Worm (Caenorhabditis elegans) whole organism, L2 larva: ENCODE results near the gene Y57A10C.11.

Experiments used
- C34F6.9 ChIP-seq: fragments of 150-350 bp; optimal IDR thresholded peaks from 2 replicates; lab custom pipeline; 2014; ENCODE audit warnings: missing biosample characterization, missing genetic modification characterization
- F13H6.1 ChIP-seq: sonication (generic microtip); optimal IDR thresholded peaks from 2 replicates; lab custom pipeline; 2016; ENCODE audit warnings: missing genetic modification characterization, missing compliant biosample characterization
- R02D3.7 ChIP-seq: fragments of 150-350 bp; optimal IDR thresholded peaks from 2 replicates; lab custom pipeline; 2014; ENCODE audit warnings: missing biosample characterization, missing genetic modification characterization
- Y55F3AM.14 ChIP-seq: fragments of 200-800 bp; sonication (Bioruptor generic); optimal IDR thresholded peaks from 2 replicates; lab custom pipeline; 2018; ENCODE audit warnings: mild to moderate bottlenecking, missing genetic modification characterization, missing compliant biosample characterization
- ZK546.5 ChIP-seq: sonication (generic microtip); optimal IDR thresholded peaks from 2 replicates; lab custom pipeline; 2017; ENCODE audit warnings: missing biosample characterization, missing genetic modification characterization
- alr-1 ChIP-seq: fragments of 150-350 bp; optimal IDR thresholded peaks from 2 replicates; lab custom pipeline; 2014; ENCODE audit warnings: missing biosample characterization, missing genetic modification characterization
- aly-2 ChIP-seq: fragments of 150-350 bp; optimal IDR thresholded peaks from 2 replicates; lab custom pipeline; 2014; ENCODE audit warnings: missing biosample characterization, missing genetic modification characterization
- ama-1 ChIP-seq: fragments of 150-350 bp; optimal IDR thresholded peaks from 2 replicates; lab custom pipeline; 2018; ENCODE audit warnings: inconsistent platforms
- blmp-1 ChIP-seq: sonication (generic microtip); optimal IDR thresholded peaks from 2 replicates; lab custom pipeline; 2017; ENCODE audit warnings: missing genetic modification characterization, mild to moderate bottlenecking, missing compliant biosample characterization, antibody characterized with exemption, moderate library complexity; ENCODE audit not compliant: insufficient read depth
- ceh-16 ChIP-seq: fragments of 150-350 bp; optimal IDR thresholded peaks from 2 replicates; lab custom pipeline; 2014; ENCODE audit warnings: missing biosample characterization, missing genetic modification characterization
- ceh-82 ChIP-seq: fragments of 150-350 bp; optimal IDR thresholded peaks from 2 replicates; lab custom pipeline; 2014; ENCODE audit warnings: missing biosample characterization, missing genetic modification characterization
- crh-2 ChIP-seq: sonication (generic microtip); optimal IDR thresholded peaks from 2 replicates; lab custom pipeline; 2017; ENCODE audit warnings: missing biosample characterization, missing genetic modification characterization
- dmd-4 ChIP-seq: sonication (generic microtip); optimal IDR thresholded peaks from 2 replicates; lab custom pipeline; 2017; ENCODE audit warnings: missing biosample characterization, missing genetic modification characterization
- egl-27 ChIP-seq: sonication (generic microtip); optimal IDR thresholded peaks from 3 replicates; lab custom pipeline; 2017; ENCODE audit warnings: missing biosample characterization, missing genetic modification reagents, missing genetic modification characterization
- elt-1 ChIP-seq: fragments of 150-350 bp; optimal IDR thresholded peaks from 2 replicates; lab custom pipeline; 2014; ENCODE audit warnings: missing biosample characterization, missing genetic modification characterization
- elt-3 ChIP-seq: sonication (generic microtip); optimal IDR thresholded peaks from 2 replicates; lab custom pipeline; 2017; ENCODE audit warnings: missing biosample characterization, missing genetic modification characterization
- fos-1 ChIP-seq: fragments of 150-350 bp; optimal IDR thresholded peaks from 2 replicates; lab custom pipeline; 2014; ENCODE audit warnings: missing biosample characterization, missing genetic modification characterization
- gmeb-1 ChIP-seq: fragments of 150-350 bp; optimal IDR thresholded peaks from 2 replicates; lab custom pipeline; 2014; ENCODE audit warnings: missing biosample characterization, missing genetic modification characterization
- lin-11 ChIP-seq: fragments of 150-350 bp; sonication (generic microtip); optimal IDR thresholded peaks from 2 replicates; lab custom pipeline; 2014; ENCODE audit warnings: missing biosample characterization, missing genetic modification characterization, inconsistent platforms, mixed read lengths
- lin-13 ChIP-seq: fragments of 150-350 bp; optimal IDR thresholded peaks from 2 replicates; lab custom pipeline; 2014; ENCODE audit warnings: missing biosample characterization, missing genetic modification reagents, missing genetic modification characterization
- lin-39 ChIP-seq: fragments of 150-350 bp; optimal IDR thresholded peaks from 2 replicates; lab custom pipeline; 2014; ENCODE audit warnings: missing biosample characterization, missing genetic modification reagents, missing genetic modification characterization
- lsy-2 ChIP-seq, 2 experiments: fragments of 150-350 bp in 1 of 2; sonication (generic microtip) in 1 of 2; optimal IDR thresholded peaks; 2 replicates each; lab custom pipeline; 2014 to 2017; ENCODE audit warnings: missing biosample characterization in 2 of 2, missing genetic modification characterization in 2 of 2
- mab-5 ChIP-seq: fragments of 150-350 bp; optimal IDR thresholded peaks from 2 replicates; lab custom pipeline; 2014; ENCODE audit warnings: missing biosample characterization, missing genetic modification characterization
- mbf-1 ChIP-seq: sonication (generic microtip); optimal IDR thresholded peaks from 2 replicates; lab custom pipeline; 2017; ENCODE audit warnings: missing biosample characterization, missing genetic modification characterization
- mdl-1 ChIP-seq, 2 experiments: fragments of 150-350 bp in 1 of 2; sonication (generic microtip) in 1 of 2; optimal IDR thresholded peaks; 2 replicates each; lab custom pipeline; 2017; ENCODE audit warnings: missing biosample characterization in 2 of 2, missing genetic modification characterization in 2 of 2
- nhr-10 ChIP-seq: sonication (generic microtip); optimal IDR thresholded peaks from 2 replicates; lab custom pipeline; 2017; ENCODE audit warnings: missing biosample characterization, missing genetic modification characterization
- nhr-11 ChIP-seq: fragments of 150-350 bp; optimal IDR thresholded peaks from 2 replicates; lab custom pipeline; 2014; ENCODE audit warnings: missing biosample characterization, missing genetic modification characterization
- nhr-129 ChIP-seq: fragments of 150-350 bp; optimal IDR thresholded peaks from 2 replicates; lab custom pipeline; 2014; ENCODE audit warnings: missing biosample characterization, missing genetic modification characterization
- nhr-23 ChIP-seq: fragments of 150-350 bp; optimal IDR thresholded peaks from 2 replicates; lab custom pipeline; 2014; ENCODE audit warnings: missing biosample characterization, missing genetic modification reagents, missing genetic modification characterization
- nhr-237 ChIP-seq: fragments of 150-350 bp; optimal IDR thresholded peaks from 2 replicates; lab custom pipeline; 2014; ENCODE audit warnings: missing biosample characterization, missing genetic modification characterization
- nhr-25 ChIP-seq: fragments of 150-350 bp; sonication (generic microtip); optimal IDR thresholded peaks from 3 replicates; lab custom pipeline; 2014; ENCODE audit warnings: missing biosample characterization, missing genetic modification characterization
- nhr-6 ChIP-seq: fragments of 150-350 bp; optimal IDR thresholded peaks from 2 replicates; lab custom pipeline; 2014; ENCODE audit warnings: missing biosample characterization, missing genetic modification characterization
- nhr-77 ChIP-seq: fragments of 150-350 bp; optimal IDR thresholded peaks from 2 replicates; lab custom pipeline; 2014; ENCODE audit warnings: missing biosample characterization, missing genetic modification characterization
- peb-1 ChIP-seq: fragments of 150-350 bp; optimal IDR thresholded peaks from 2 replicates; lab custom pipeline; 2014; ENCODE audit warnings: missing biosample characterization, missing genetic modification characterization
- sem-4 ChIP-seq: fragments of 150-350 bp; optimal IDR thresholded peaks from 2 replicates; lab custom pipeline; 2014; ENCODE audit warnings: missing biosample characterization, missing genetic modification reagents, missing genetic modification characterization
- skn-1 ChIP-seq: sonication (generic microtip); optimal IDR thresholded peaks from 2 replicates; lab custom pipeline; 2017; ENCODE audit warnings: missing biosample characterization, missing genetic modification characterization
- sma-9 ChIP-seq, 2 experiments: fragments of 150-350 bp in 1 of 2; sonication (generic microtip) in 1 of 2; optimal IDR thresholded peaks; 2 replicates each; lab custom pipeline; 2014 to 2016; ENCODE audit warnings: missing genetic modification characterization in 2 of 2, mild to moderate bottlenecking in 1 of 2, missing biosample characterization in 1 of 2, missing compliant biosample characterization in 1 of 2, missing genetic modification reagents in 1 of 2, moderate library complexity in 1 of 2
- snpc-4 ChIP-seq: fragments of 150-350 bp; optimal IDR thresholded peaks from 2 replicates; lab custom pipeline; 2014; ENCODE audit warnings: missing biosample characterization, missing genetic modification characterization
- unc-39 ChIP-seq: fragments of 150-350 bp; optimal IDR thresholded peaks from 2 replicates; lab custom pipeline; 2014; ENCODE audit warnings: missing biosample characterization, missing genetic modification characterization
- unc-62 ChIP-seq: fragments of 150-350 bp; optimal IDR thresholded peaks from 2 replicates; lab custom pipeline; 2014; ENCODE audit warnings: missing biosample characterization, missing genetic modification reagents, missing genetic modification characterization
- zag-1 ChIP-seq: fragments of 150-350 bp; optimal IDR thresholded peaks from 2 replicates; lab custom pipeline; 2014; ENCODE audit warnings: missing biosample characterization, missing genetic modification characterization
- ztf-1 ChIP-seq: fragments of 200-800 bp; sonication (Bioruptor generic); conservative IDR thresholded peaks from 2 replicates; pipeline ENCODE4 v1.3.6; 2022; ENCODE audit warnings: missing genetic modification characterization, missing compliant biosample characterization
- ztf-11 ChIP-seq: sonication (generic microtip); optimal IDR thresholded peaks from 2 replicates; lab custom pipeline; 2017; ENCODE audit warnings: missing biosample characterization, missing genetic modification characterization
- ztf-4 ChIP-seq: fragments of 150-350 bp; optimal IDR thresholded peaks from 2 replicates; lab custom pipeline; 2014; ENCODE audit warnings: missing biosample characterization, missing genetic modification characterization

Gene Y57A10C.11

ce11 chrII:12414805-12415204 is at the start of gene Y57A10C.11:
Gene Y57A10C.11, minus strand, starts transcription at chrII:12414905.
- TF ChIP-seq crh-2 (tag; lab: Kevin White, UChicago), result no peak
- TF ChIP-seq C34F6.9 (tag; lab: Kevin White, UChicago), result no peak
- TF ChIP-seq ztf-1 (GFP tag; lab: Robert Waterston, UW), result no peak
- TF ChIP-seq nhr-10 (tag; lab: Kevin White, UChicago), result no peak

DNA sequence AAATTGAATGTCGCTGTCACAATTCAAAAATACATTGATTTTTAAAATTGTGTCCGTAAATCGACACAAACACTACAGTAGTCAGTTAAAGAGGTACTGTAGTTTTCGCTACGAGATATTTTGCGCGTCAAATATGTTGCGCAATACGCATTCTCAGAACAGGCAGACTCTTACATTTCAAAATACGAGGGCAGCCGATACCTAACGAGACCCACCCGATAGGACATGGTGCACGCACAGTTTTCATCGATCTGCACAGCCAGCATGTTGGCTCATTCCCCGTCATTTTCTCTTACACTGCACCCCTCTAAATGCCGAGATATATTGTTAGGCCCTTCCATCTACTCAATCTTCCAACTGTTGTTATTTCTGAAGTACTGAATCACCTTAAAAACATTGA is 47.5 kb upstream of the Y57A10C.11 start, which contains the start of gene F15A4.2:
Gene F15A4.2, plus strand, starts transcription at position 301 of the 400 bp plus-strand sequence.
- TF ChIP-seq peb-1 (tag; lab: Kevin White, UChicago) (no peak), nhr-77 (tag; lab: Kevin White, UChicago) (no peak), skn-1 (no peak)

DNA sequence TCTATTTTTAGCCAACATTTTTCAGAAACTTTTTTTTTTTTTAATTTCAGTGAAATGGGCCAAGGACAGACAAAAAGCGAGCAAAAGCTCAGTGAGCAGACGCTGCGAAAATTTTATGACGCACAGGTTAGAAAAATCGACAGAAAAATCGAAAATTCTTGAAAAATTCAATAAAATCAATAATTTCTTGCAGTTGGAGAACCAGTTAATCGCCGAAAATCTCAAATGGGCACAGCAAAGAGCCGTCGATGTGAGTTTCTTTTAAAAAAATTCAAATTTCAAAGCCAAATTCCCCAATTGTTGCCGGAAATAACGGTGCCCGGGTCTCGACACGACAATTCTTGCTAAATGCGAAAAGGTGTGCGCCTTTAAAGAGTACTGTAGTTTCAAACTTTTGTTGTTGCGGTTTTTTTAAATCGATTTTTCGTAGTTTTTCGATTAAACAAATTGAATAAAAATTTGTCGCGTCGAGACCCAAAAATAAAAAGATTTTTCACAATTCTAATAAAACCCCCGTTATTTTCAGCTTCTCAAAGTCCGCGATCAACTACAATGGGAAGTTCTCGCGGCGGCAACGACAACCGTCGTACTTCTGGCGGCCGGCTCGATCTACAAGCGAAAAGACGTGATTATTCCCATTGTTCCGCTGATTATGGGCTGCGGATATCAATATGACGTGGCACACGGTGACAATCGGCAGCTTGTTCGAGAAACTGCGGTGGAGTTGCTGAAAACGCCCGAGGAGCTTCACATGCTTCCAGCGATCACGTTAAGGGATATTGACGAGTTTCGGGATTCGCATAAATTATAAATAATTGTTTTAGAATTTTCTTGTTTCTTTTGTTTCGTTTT is 46.1 kb upstream of the Y57A10C.11 start, which contains the start of gene tag-280:
Gene tag-280, plus strand, starts transcription at position 51 of the 852 bp plus-strand sequence.
- TF ChIP-seq ama-1 (lab: Kevin White, UChicago), result no peak
- TF ChIP-seq nhr-10 (tag; lab: Kevin White, UChicago), result no peak
- no peak for TF ChIP-seq ztf-11 (tag; lab: Kevin White, UChicago)
- no peak for TF ChIP-seq ceh-16 (tag; lab: Kevin White, UChicago)
- TF ChIP-seq ztf-1 (GFP tag; lab: Robert Waterston, UW), result no peak
- TF ChIP-seq gmeb-1 (tag; lab: Kevin White, UChicago), result no peak

DNA sequence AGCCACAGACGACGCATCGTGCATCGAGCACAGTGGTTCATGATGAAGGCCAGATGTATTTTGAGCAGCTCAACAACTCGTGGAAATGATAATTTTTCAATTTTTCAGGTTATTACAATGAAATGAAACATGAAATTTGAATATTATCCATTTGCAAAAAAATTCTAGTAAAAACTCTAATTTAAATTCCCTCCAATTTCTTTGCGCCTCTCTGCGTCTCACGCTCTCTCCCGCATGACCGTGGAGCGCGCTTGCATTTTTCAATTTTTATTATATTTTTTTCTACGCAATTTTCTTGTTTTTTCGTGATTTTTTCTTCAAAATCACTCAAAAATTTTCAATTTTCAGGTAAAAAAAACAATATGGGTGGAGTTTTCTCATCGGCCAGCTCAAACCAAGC is 44.7 kb upstream of the Y57A10C.11 start, which contains the start of gene tag-281:
Gene tag-281, plus strand, starts transcription at position 340 of the 400 bp plus-strand sequence.
- TF ChIP-seq nhr-6 (tag; lab: Kevin White, UChicago) (peak; percentile 13), crh-2 (tag; lab: Kevin White, UChicago) (peak; percentile 82), ceh-16 (tag; lab: Kevin White, UChicago) (no peak), lin-13 (GFP tag; lab: Kevin White, UChicago) (peak; percentile 85), ztf-4 (tag; lab: Kevin White, UChicago) (peak; percentile 36), skn-1 (no peak), ceh-82 (no peak), ztf-11 (tag; lab: Kevin White, UChicago) (no peak), alr-1 (no peak), zag-1 (tag; lab: Kevin White, UChicago) (peak; percentile 7), unc-62 (GFP tag; lab: Kevin White, UChicago) (no peak), egl-27 (tag; lab: Kevin White, UChicago) (peak; percentile 71), sem-4 (peak; percentile 58), ama-1 (lab: Kevin White, UChicago) (no peak), elt-3 (tag; lab: Kevin White, UChicago) (no peak), mbf-1 (no peak), snpc-4 (peak; percentile 85), nhr-25 (tag; lab: Kevin White, UChicago) (peak; percentile 81), blmp-1 (tag; lab: Kevin White, UChicago) (no peak), R02D3.7 (tag; lab: Kevin White, UChicago) (peak; percentile 49), lsy-2 (tag; optimal IDR thresholded peaks at IDR 0.05; lab: Kevin White, UChicago) (peak; percentile 86 to 92), sma-9 (GFP tag; optimal IDR thresholded peaks at IDR 0.05; lab: Kevin White, UChicago) (peak; percentile 86), sma-9 (tag; optimal IDR thresholded peaks at IDR 0.05; lab: Kevin White, UChicago) (no peak), ZK546.5 (peak; percentile 47), ztf-1 (GFP tag; lab: Robert Waterston, UW) (no peak), peb-1 (tag; lab: Kevin White, UChicago) (no peak), Y55F3AM.14 (no peak), unc-39 (tag; lab: Kevin White, UChicago) (no peak), F13H6.1 (tag; lab: Kevin White, UChicago) (peak; percentile 74), nhr-23 (tag; lab: Kevin White, UChicago) (no peak), nhr-77 (tag; lab: Kevin White, UChicago) (no peak), lin-11 (tag; lab: Kevin White, UChicago) (peak; percentile 66), mdl-1 (tag; optimal IDR thresholded peaks at IDR 0.05; lab: Kevin White, UChicago) (peak in 1 of 2 experiments; percentile 14), lin-39 (no peak), mab-5 (peak; percentile 68), elt-1 (no peak), dmd-4 (tag; lab: Kevin White, UChicago) (no peak), aly-2 (tag; lab: Kevin White, UChicago) (no peak), fos-1 (tag; lab: Kevin White, UChicago) (no peak), nhr-11 (tag; lab: Kevin White, UChicago) (no peak), nhr-10 (tag; lab: Kevin White, UChicago) (peak; percentile 41), C34F6.9 (tag; lab: Kevin White, UChicago) (peak; percentile 85), nhr-237 (tag; lab: Kevin White, UChicago) (peak; percentile 49), nhr-129 (tag; lab: Kevin White, UChicago) (peak; percentile 40)
